Fruit fly (Drosophila melanogaster) whole organism, embryonic: ENCODE results near the gene Chchd2.
A peak's percentile ranks its signal among the peaks of the same experiment; 100 is the strongest.

ENCODE experiments used
- Abd-B ChIP-seq: fragments of 200-800 bp; sonication (Bioruptor generic); optimal IDR thresholded peaks from 2 replicates; lab custom pipeline; 2018; ENCODE audit warnings: missing biosample characterization, mild to moderate bottlenecking, missing genetic modification characterization, moderate library complexity
- Bteb2 ChIP-seq: fragments of 200-800 bp; sonication (Bioruptor generic); optimal IDR thresholded peaks from 2 replicates; lab custom pipeline; 2016; ENCODE audit warnings: missing biosample characterization, missing genetic modification characterization
- CG10209 ChIP-seq: fragments of 200-800 bp; sonication (Bioruptor generic); optimal IDR thresholded peaks from 3 replicates; lab custom pipeline; 2017; ENCODE audit warnings: missing biosample characterization, mild to moderate bottlenecking, missing genetic modification characterization, missing genetic modification reagents
- CG11504 ChIP-seq: fragments of 200-800 bp; sonication (Bioruptor generic); optimal IDR thresholded peaks from 3 replicates; lab custom pipeline; 2019; ENCODE audit warnings: missing biosample characterization, mild to moderate bottlenecking, missing genetic modification characterization, moderate library complexity
- CG12769 ChIP-seq: fragments of 200-800 bp; sonication (Bioruptor generic); optimal IDR thresholded peaks from 2 replicates; lab custom pipeline; 2019; ENCODE audit warnings: missing biosample characterization, mild to moderate bottlenecking, missing genetic modification characterization, moderate library complexity
- CG13287 ChIP-seq: fragments of 200-800 bp; sonication (Bioruptor generic); IDR thresholded peaks from 2 replicates; pipeline ENCODE4 v1.3.6; 2022; ENCODE audit warnings: missing biosample characterization, missing genetic modification characterization; ENCODE audit not compliant: partially characterized antibody
- CG14050 ChIP-seq: fragments of 200-800 bp; sonication (Bioruptor generic); IDR thresholded peaks from 3 replicates; pipeline ENCODE4 v1.3.6; 2022; ENCODE audit warnings: missing biosample characterization, missing genetic modification characterization
- CG15269 ChIP-seq: fragments of 200-800 bp; sonication (Bioruptor generic); optimal IDR thresholded peaks from 2 replicates; lab custom pipeline; 2018; ENCODE audit warnings: missing biosample characterization, mild to moderate bottlenecking, missing genetic modification characterization, moderate library complexity
- CG1647 ChIP-seq: fragments of 200-800 bp; sonication (Bioruptor generic); optimal IDR thresholded peaks from 3 replicates; lab custom pipeline; 2016; ENCODE audit warnings: missing biosample characterization, missing genetic modification characterization
- CG16813 ChIP-seq: fragments of 200-800 bp; sonication (Bioruptor generic); IDR thresholded peaks from 3 replicates; pipeline ENCODE4 v1.3.6; 2022; ENCODE audit warnings: missing biosample characterization, missing genetic modification characterization; ENCODE audit not compliant: partially characterized antibody
- CG1832 ChIP-seq: fragments of 200-800 bp; sonication (Bioruptor generic); optimal IDR thresholded peaks from 2 replicates; lab custom pipeline; 2017; ENCODE audit warnings: missing biosample characterization, mild to moderate bottlenecking, missing genetic modification characterization, inconsistent platforms
- CG30020 ChIP-seq: fragments of 200-800 bp; optimal IDR thresholded peaks from 2 replicates; lab custom pipeline; 2019; ENCODE audit warnings: missing biosample characterization, mild to moderate bottlenecking, missing genetic modification characterization, moderate library complexity
- CG30403 ChIP-seq: fragments of 200-800 bp; sonication (Bioruptor generic); optimal IDR thresholded peaks from 3 replicates; lab custom pipeline; 2016; ENCODE audit warnings: missing biosample characterization, missing genetic modification characterization
- CG32532 ChIP-seq: fragments of 200-800 bp; sonication (Bioruptor generic); IDR thresholded peaks from 2 replicates; pipeline ENCODE4 v1.3.6; 2022; ENCODE audit warnings: missing biosample characterization, missing genetic modification characterization
- CG32767 ChIP-seq: fragments of 200-800 bp; sonication (Bioruptor generic); IDR thresholded peaks from 2 replicates; pipeline ENCODE4 v1.3.6; 2022; ENCODE audit warnings: missing biosample characterization, missing genetic modification characterization
- CG32772 ChIP-seq: fragments of 200-800 bp; sonication (Bioruptor generic); IDR thresholded peaks from 2 replicates; pipeline ENCODE4 v1.3.6; 2022; ENCODE audit warnings: missing biosample characterization, missing genetic modification characterization
- CG43689 ChIP-seq: fragments of 200-800 bp; sonication (Bioruptor generic); IDR thresholded peaks from 2 replicates; pipeline ENCODE4 v1.3.6; 2022; ENCODE audit warnings: missing biosample characterization, missing genetic modification characterization
- CG6654 ChIP-seq: fragments of 200-800 bp; sonication (Bioruptor generic); optimal IDR thresholded peaks from 2 replicates; lab custom pipeline; 2017; ENCODE audit warnings: missing biosample characterization, mild to moderate bottlenecking, missing genetic modification characterization
- CG8089 ChIP-seq: fragments of 200-800 bp; sonication (Bioruptor generic); optimal IDR thresholded peaks from 3 replicates; lab custom pipeline; 2016; ENCODE audit warnings: missing biosample characterization, missing genetic modification characterization
- CG8478 ChIP-seq: fragments of >200 bp; optimal IDR thresholded peaks from 2 replicates; lab custom pipeline; 2018
- CG9797 ChIP-seq: fragments of 200-800 bp; sonication (Bioruptor generic); optimal IDR thresholded peaks from 3 replicates; lab custom pipeline; 2018; ENCODE audit warnings: missing biosample characterization, mild to moderate bottlenecking, missing genetic modification characterization
- D19A ChIP-seq: fragments of 200-800 bp; optimal IDR thresholded peaks from 3 replicates; lab custom pipeline; 2019; ENCODE audit warnings: missing biosample characterization, mild to moderate bottlenecking, missing genetic modification characterization, moderate library complexity
- Dad ChIP-seq: fragments of 200-800 bp; sonication (Bioruptor generic); optimal IDR thresholded peaks from 3 replicates; lab custom pipeline; 2016; ENCODE audit warnings: missing biosample characterization, missing genetic modification characterization
- Dfd ChIP-seq, 2 experiments: fragments of >200 bp; optimal IDR thresholded peaks; 2 replicates each; lab custom pipeline; 2017; ENCODE audit warnings: missing biosample characterization in 2 of 2, missing genetic modification characterization in 2 of 2
- HLH54F ChIP-seq: fragments of 200-800 bp; sonication (Bioruptor generic); optimal IDR thresholded peaks from 3 replicates; lab custom pipeline; 2016; ENCODE audit warnings: missing biosample characterization, missing genetic modification characterization
- Hand ChIP-seq: fragments of 200-800 bp; sonication (Bioruptor generic); optimal IDR thresholded peaks from 2 replicates; lab custom pipeline; 2017; ENCODE audit warnings: mild to moderate bottlenecking, missing biosample characterization, missing genetic modification reagents, missing genetic modification characterization
- HmgD ChIP-seq: fragments of 200-800 bp; sonication (Bioruptor generic); optimal IDR thresholded peaks from 3 replicates; lab custom pipeline; 2016; ENCODE audit warnings: missing biosample characterization, missing genetic modification characterization
- Nf-YA ChIP-seq: fragments of 200-800 bp; sonication (Bioruptor generic); IDR thresholded peaks from 2 replicates; pipeline ENCODE4 v1.3.6; 2022; ENCODE audit warnings: missing biosample characterization, missing genetic modification characterization
- Rx ChIP-seq: fragments of 200-800 bp; sonication (Bioruptor generic); IDR thresholded peaks from 2 replicates; pipeline ENCODE4 v1.3.6; 2022; ENCODE audit warnings: missing biosample characterization, missing genetic modification characterization
- Sry-δ ChIP-seq: fragments of 200-800 bp; sonication (Bioruptor generic); optimal IDR thresholded peaks from 2 replicates; lab custom pipeline; 2016; ENCODE audit warnings: missing biosample characterization, missing genetic modification characterization
- Taf1 ChIP-seq: fragments of 200-800 bp; sonication (Bioruptor generic); IDR thresholded peaks from 2 replicates; pipeline ENCODE4 v1.3.6; 2022; ENCODE audit warnings: missing biosample characterization, missing genetic modification characterization
- Tbp ChIP-seq: fragments of >200 bp; optimal IDR thresholded peaks from 2 replicates; lab custom pipeline; 2018; ENCODE audit warnings: missing biosample characterization, missing genetic modification characterization
- Usf ChIP-seq: fragments of 200-800 bp; sonication (Bioruptor generic); optimal IDR thresholded peaks from 2 replicates; lab custom pipeline; 2017; ENCODE audit warnings: missing genotype, missing biosample characterization, missing genetic modification characterization
- ara ChIP-seq: fragments of 200-800 bp; sonication (Bioruptor generic); IDR thresholded peaks from 2 replicates; pipeline ENCODE4 v1.3.6; 2022; ENCODE audit warnings: missing biosample characterization, missing genetic modification characterization
- eve ChIP-seq, 2 experiments: fragments of >200 bp; optimal IDR thresholded peaks; 2 replicates each; lab custom pipeline; 2017; ENCODE audit warnings: missing biosample characterization in 2 of 2, missing genetic modification characterization in 2 of 2
- ewg ChIP-seq: fragments of 200-800 bp; sonication (Bioruptor generic); optimal IDR thresholded peaks from 3 replicates; lab custom pipeline; 2017; ENCODE audit warnings: mild to moderate bottlenecking, missing biosample characterization, missing genetic modification reagents, missing genetic modification characterization
- gce ChIP-seq: fragments of 200-800 bp; sonication (Bioruptor generic); IDR thresholded peaks from 3 replicates; pipeline ENCODE4 v1.3.6; 2022; ENCODE audit warnings: missing biosample characterization, missing genetic modification characterization
- grn ChIP-seq: fragments of 200-800 bp; sonication (Bioruptor generic); optimal IDR thresholded peaks from 3 replicates; lab custom pipeline; 2017; ENCODE audit warnings: missing biosample characterization, missing genetic modification characterization
- gsb ChIP-seq: fragments of 200-800 bp; sonication (Bioruptor generic); IDR thresholded peaks from 2 replicates; pipeline ENCODE4 v1.3.6; 2022; ENCODE audit warnings: missing biosample characterization, missing genetic modification characterization
- lab ChIP-seq: fragments of 200-800 bp; sonication (Bioruptor generic); optimal IDR thresholded peaks from 3 replicates; lab custom pipeline; 2017; ENCODE audit warnings: missing biosample characterization, missing genetic modification characterization, mild to moderate bottlenecking, moderate library complexity, missing genetic modification reagents
- nmo ChIP-seq: fragments of 200-800 bp; sonication (Bioruptor generic); optimal IDR thresholded peaks from 2 replicates; lab custom pipeline; 2018; ENCODE audit warnings: missing biosample characterization, mild to moderate bottlenecking, missing genetic modification characterization, moderate library complexity
- p53 ChIP-seq: fragments of 200-800 bp; sonication (Bioruptor generic); optimal IDR thresholded peaks from 2 replicates; lab custom pipeline; 2016; ENCODE audit warnings: missing biosample characterization, missing genetic modification characterization
- prd ChIP-seq, 3 experiments: fragments of >200 bp in 2 of 3; fragments of 200-800 bp in 1 of 3; sonication (Bioruptor generic) in 1 of 3; optimal IDR thresholded peaks in 2 of 3; IDR thresholded peaks in 1 of 3; 2 replicates in 2 of 3; 3 replicates in 1 of 3; pipeline versions ENCODE4 v1.3.6 to Lab custom; 2017 to 2022; ENCODE audit warnings: missing biosample characterization in 1 of 3, missing genetic modification characterization in 1 of 3
- shn ChIP-seq: fragments of 200-800 bp; sonication (Bioruptor generic); optimal IDR thresholded peaks from 3 replicates; lab custom pipeline; 2016; ENCODE audit warnings: missing biosample characterization, missing genetic modification characterization
- sim ChIP-seq: fragments of 200-800 bp; sonication (Bioruptor generic); IDR thresholded peaks from 2 replicates; pipeline ENCODE4 v1.3.6; 2022; ENCODE audit warnings: missing biosample characterization, missing genetic modification characterization
- sisA ChIP-seq: fragments of 200-800 bp; sonication (Bioruptor generic); IDR thresholded peaks from 2 replicates; pipeline ENCODE4 v1.3.6; 2022; ENCODE audit warnings: missing biosample characterization, missing genetic modification characterization
- trh ChIP-seq: fragments of 200-800 bp; sonication (Bioruptor generic); optimal IDR thresholded peaks from 2 replicates; lab custom pipeline; 2016; ENCODE audit warnings: missing biosample characterization, missing genetic modification characterization
- unc-4 ChIP-seq: fragments of 200-800 bp; sonication (Bioruptor generic); IDR thresholded peaks from 2 replicates; pipeline ENCODE4 v1.3.6; 2022; ENCODE audit warnings: missing biosample characterization, missing genetic modification characterization; ENCODE audit not compliant: partially characterized antibody
- unpg ChIP-seq: fragments of 200-800 bp; sonication (Bioruptor generic); optimal IDR thresholded peaks from 3 replicates; lab custom pipeline; 2018; ENCODE audit warnings: missing biosample characterization, mild to moderate bottlenecking, missing genetic modification characterization, moderate library complexity
- vfl ChIP-seq: fragments of 200-800 bp; sonication (Bioruptor generic); optimal IDR thresholded peaks from 2 replicates; lab custom pipeline; 2016; ENCODE audit warnings: missing biosample characterization, missing genetic modification characterization
- vvl ChIP-seq: fragments of 200-800 bp; sonication (Bioruptor generic); IDR thresholded peaks from 2 replicates; pipeline ENCODE4 v1.3.6; 2022; ENCODE audit warnings: missing biosample characterization, missing genetic modification characterization

Chchd2 gene

dm6 chrX:17175558-17176189 is 26.9 kb downstream of the Chchd2 start (continued):
- TF ChIP-seq Abd-B (GFP tag; lab: Kevin White, UChicago) (no peak), CG1832 (no peak), Tbp (GFP tag; lab: Kevin White, UChicago) (no peak), vvl (peak; percentile 43), ara (GFP tag; lab: Robert Waterston, UW) (no peak), prd (optimal IDR thresholded peaks at IDR 0.05; lab: Kevin White, UChicago) (no peak), prd (GFP tag; IDR thresholded peaks at IDR 0.05; lab: Robert Waterston, UW) (no peak), gce (GFP tag; lab: Robert Waterston, UW) (no peak), Dad (GFP tag; lab: Kevin White, UChicago) (no peak), sim (GFP tag; lab: Robert Waterston, UW) (no peak), CG6654 (peak; percentile 60), CG8478 (lab: Kevin White, UChicago) (no peak), nmo (peak; percentile 13), Bteb2 (GFP tag; lab: Kevin White, UChicago) (no peak), CG30403 (GFP tag; lab: Kevin White, UChicago) (peak; percentile 54), vfl (GFP tag; lab: Kevin White, UChicago) (no peak), CG32767 (no peak), CG32772 (GFP tag; lab: Robert Waterston, UW) (peak; percentile 30; the same call in 1 of the 2 replicates), CG30020 (tag; lab: Kevin White, UChicago) (no peak), CG16813 (GFP tag; lab: Robert Waterston, UW) (peak; percentile 51; the same call in 1 of the 3 replicates), CG12769 (tag; lab: Kevin White, UChicago) (no peak), Dfd (GFP tag; optimal IDR thresholded peaks at IDR 0.05; lab: Kevin White, UChicago) (no peak), HLH54F (GFP tag; lab: Kevin White, UChicago) (no peak), CG15269 (tag; lab: Kevin White, UChicago) (no peak), eve (GFP tag; optimal IDR thresholded peaks at IDR 0.05; lab: Kevin White, UChicago) (no peak), CG1647 (peak; percentile 4), shn (GFP tag; lab: Kevin White, UChicago) (no peak), lab (GFP tag; lab: Kevin White, UChicago) (no peak), CG43689 (no peak), CG11504 (peak; percentile 69), Hand (GFP tag; lab: Kevin White, UChicago) (no peak), sisA (GFP tag; lab: Robert Waterston, UW) (no peak; the same call in 1 of the 2 replicates), ewg (no peak), grn (GFP tag; lab: Kevin White, UChicago) (no peak), CG10209 (peak; percentile 32), unc-4 (GFP tag; lab: Robert Waterston, UW) (no peak), Rx (no peak), Sry-δ (GFP tag; lab: Kevin White, UChicago) (no peak), CG14050 (GFP tag; lab: Robert Waterston, UW) (no peak), Taf1 (no peak), HmgD (GFP tag; lab: Kevin White, UChicago) (peak; percentile 8), CG32532 (GFP tag; lab: Robert Waterston, UW) (peak; percentile 74), D19A (tag; lab: Kevin White, UChicago) (no peak), CG8089 (GFP tag; lab: Kevin White, UChicago) (no peak), gsb (no peak), CG9797 (no peak), CG13287 (no peak; the same call in 1 of the 2 replicates), unpg (GFP tag; lab: Kevin White, UChicago) (peak; percentile 6), p53 (no peak), Usf (GFP tag; lab: Kevin White, UChicago) (no peak), Nf-YA (GFP tag; lab: Robert Waterston, UW) (no peak), trh (GFP tag; lab: Kevin White, UChicago) (no peak)
